Worm (Caenorhabditis elegans) whole organism, L1 larva: ENCODE results near the gene ZK1128.3.

Source experiments
- C04F5.9 ChIP-seq: sonication (generic microtip); optimal IDR thresholded peaks from 2 replicates; lab custom pipeline; 2016; ENCODE audit warnings: missing genetic modification characterization, missing compliant biosample characterization
- F16B12.6 ChIP-seq: fragments of 150-350 bp; optimal IDR thresholded peaks from 2 replicates; lab custom pipeline; 2014; ENCODE audit warnings: missing biosample characterization, missing genetic modification characterization
- Y116A8C.19 ChIP-seq: sonication (generic microtip); optimal IDR thresholded peaks from 2 replicates; lab custom pipeline; 2016; ENCODE audit warnings: missing compliant biosample characterization, missing genetic modification characterization, borderline replicate concordance
- alr-1 ChIP-seq: fragments of 200-800 bp; sonication (Bioruptor generic); optimal IDR thresholded peaks from 2 replicates; lab custom pipeline; 2018; ENCODE audit warnings: borderline replicate concordance, mild to moderate bottlenecking, missing genetic modification characterization, missing compliant biosample characterization
- aly-2 ChIP-seq: fragments of 150-350 bp; optimal IDR thresholded peaks from 2 replicates; lab custom pipeline; 2014; ENCODE audit warnings: missing biosample characterization, missing genetic modification characterization
- ama-1 ChIP-seq: fragments of 150-350 bp; optimal IDR thresholded peaks from 2 replicates; lab custom pipeline; 2014
- blmp-1 ChIP-seq: fragments of 150-350 bp; optimal IDR thresholded peaks from 2 replicates; lab custom pipeline; 2014; ENCODE audit warnings: missing biosample characterization, missing genetic modification characterization
- ceh-63 ChIP-seq: fragments of 200-800 bp; sonication (Bioruptor generic); optimal IDR thresholded peaks from 2 replicates; lab custom pipeline; 2018; ENCODE audit warnings: mild to moderate bottlenecking, missing genetic modification characterization, missing compliant biosample characterization
- ceh-90 ChIP-seq: sonication (generic microtip); optimal IDR thresholded peaks from 2 replicates; lab custom pipeline; 2016; ENCODE audit warnings: missing genetic modification characterization, missing compliant biosample characterization
- ces-1 ChIP-seq: fragments of 150-350 bp; optimal IDR thresholded peaks from 2 replicates; lab custom pipeline; 2014; ENCODE audit warnings: missing biosample characterization, missing genetic modification reagents, missing genetic modification characterization
- dpl-1 ChIP-seq, 3 experiments: fragments of 150-350 bp in 2 of 3; sonication (generic microtip) in 1 of 3; optimal IDR thresholded peaks; 2 replicates each; lab custom pipeline; 2014 to 2017; ENCODE audit warnings: missing biosample characterization in 3 of 3, missing genetic modification characterization in 3 of 3, missing genetic modification reagents in 3 of 3
- dsc-1 ChIP-seq: sonication (generic microtip); optimal IDR thresholded peaks from 2 replicates; lab custom pipeline; 2016; ENCODE audit warnings: mild to moderate bottlenecking, missing genetic modification characterization, missing compliant biosample characterization
- efl-3 ChIP-seq: fragments of 200-800 bp; sonication (Bioruptor generic); optimal IDR thresholded peaks from 2 replicates; lab custom pipeline; 2018; ENCODE audit warnings: mild to moderate bottlenecking, missing genetic modification characterization, missing compliant biosample characterization
- egl-13 ChIP-seq: sonication (generic microtip); optimal IDR thresholded peaks from 2 replicates; lab custom pipeline; 2016; ENCODE audit warnings: missing genotype, missing genetic modification reagents, missing genetic modification characterization, missing compliant biosample characterization
- egl-27 ChIP-seq, 2 experiments: fragments of 150-350 bp in 1 of 2; sonication (generic microtip); optimal IDR thresholded peaks; 3 replicates each; lab custom pipeline; 2017 to 2018; ENCODE audit warnings: missing biosample characterization in 2 of 2, missing genetic modification characterization in 2 of 2, missing genetic modification reagents in 2 of 2
- ets-5 ChIP-seq: fragments of 200-800 bp; sonication (Bioruptor generic); IDR thresholded peaks from 2 replicates; pipeline ENCODE4 v1.3.6; 2022; ENCODE audit warnings: missing genetic modification characterization, missing compliant biosample characterization
- fkh-10 ChIP-seq: sonication (generic microtip); optimal IDR thresholded peaks from 2 replicates; lab custom pipeline; 2017; ENCODE audit warnings: missing biosample characterization, missing genetic modification reagents, missing genetic modification characterization
- fkh-8 ChIP-seq: sonication (generic microtip); optimal IDR thresholded peaks from 2 replicates; lab custom pipeline; 2016; ENCODE audit warnings: mild to moderate bottlenecking, missing genetic modification characterization, missing compliant biosample characterization
- fos-1 ChIP-seq: fragments of 150-350 bp; optimal IDR thresholded peaks from 2 replicates; lab custom pipeline; 2014; ENCODE audit warnings: missing biosample characterization, missing genetic modification characterization
- grh-1 ChIP-seq: fragments of 200-800 bp; sonication (Bioruptor generic); IDR thresholded peaks from 2 replicates; pipeline ENCODE4 v1.3.6; 2022; ENCODE audit warnings: missing genetic modification reagents, missing genetic modification characterization, missing compliant biosample characterization
- hlh-4 ChIP-seq: sonication (generic microtip); optimal IDR thresholded peaks from 2 replicates; lab custom pipeline; 2016; ENCODE audit warnings: mild to moderate bottlenecking, missing genetic modification characterization, missing compliant biosample characterization
- hpl-2 ChIP-seq: fragments of 150-350 bp; optimal IDR thresholded peaks from 2 replicates; lab custom pipeline; 2014; ENCODE audit warnings: missing biosample characterization, missing genetic modification reagents, missing genetic modification characterization
- irx-1 ChIP-seq: sonication (generic microtip); optimal IDR thresholded peaks from 2 replicates; lab custom pipeline; 2016; ENCODE audit warnings: missing genetic modification characterization, missing compliant biosample characterization
- isw-1 ChIP-seq: fragments of 200-800 bp; sonication (Bioruptor generic); IDR thresholded peaks from 2 replicates; pipeline ENCODE4 v1.3.6; 2022; ENCODE audit warnings: missing genetic modification characterization, missing compliant biosample characterization
- lin-13 ChIP-seq: fragments of 150-350 bp; optimal IDR thresholded peaks from 2 replicates; lab custom pipeline; 2014; ENCODE audit warnings: missing biosample characterization, missing genetic modification reagents, missing genetic modification characterization
- lin-15B ChIP-seq: fragments of 150-350 bp; sonication (generic microtip); optimal IDR thresholded peaks from 3 replicates; lab custom pipeline; 2014; ENCODE audit warnings: missing biosample characterization, missing genetic modification characterization
- lin-35 ChIP-seq, 2 experiments: fragments of 150-350 bp; optimal IDR thresholded peaks; 2 replicates each; lab custom pipeline; 2014; ENCODE audit warnings: missing biosample characterization in 2 of 2, missing genetic modification characterization in 2 of 2, missing genetic modification reagents in 2 of 2
- lin-39 ChIP-seq: fragments of 150-350 bp; optimal IDR thresholded peaks from 2 replicates; lab custom pipeline; 2014; ENCODE audit warnings: missing biosample characterization, missing genetic modification reagents, missing genetic modification characterization
- lir-3 ChIP-seq: sonication (generic microtip); optimal IDR thresholded peaks from 2 replicates; lab custom pipeline; 2016; ENCODE audit warnings: mild to moderate bottlenecking, missing genetic modification characterization, moderate library complexity, missing compliant biosample characterization; ENCODE audit not compliant: poor library complexity
- mab-9 ChIP-seq: fragments of 200-800 bp; sonication (Bioruptor generic); IDR thresholded peaks from 2 replicates; pipeline ENCODE4 v1.3.6; 2022; ENCODE audit warnings: missing genetic modification reagents, missing genetic modification characterization, missing compliant biosample characterization
- mdl-1 ChIP-seq, 2 experiments: fragments of 150-350 bp; optimal IDR thresholded peaks; 2 replicates each; lab custom pipeline; 2014 to 2017; ENCODE audit warnings: missing biosample characterization in 2 of 2, missing genetic modification characterization in 2 of 2, inconsistent platforms in 1 of 2
- mep-1 ChIP-seq: fragments of 150-350 bp; optimal IDR thresholded peaks from 2 replicates; lab custom pipeline; 2014; ENCODE audit warnings: missing biosample characterization, missing genetic modification characterization
- nhr-11 ChIP-seq: fragments of 150-350 bp; optimal IDR thresholded peaks from 2 replicates; lab custom pipeline; 2014; ENCODE audit warnings: missing biosample characterization, missing genetic modification characterization
- nhr-12 ChIP-seq: sonication (generic microtip); optimal IDR thresholded peaks from 2 replicates; lab custom pipeline; 2017; ENCODE audit warnings: missing biosample characterization, missing genetic modification characterization
- nhr-47 ChIP-seq: sonication (generic microtip); optimal IDR thresholded peaks from 2 replicates; lab custom pipeline; 2016; ENCODE audit warnings: mild to moderate bottlenecking, missing genetic modification characterization, moderate library complexity, missing compliant biosample characterization
- nhr-76 ChIP-seq: sonication (generic microtip); optimal IDR thresholded peaks from 2 replicates; lab custom pipeline; 2017; ENCODE audit warnings: missing biosample characterization, missing genetic modification characterization
- nhr-77 ChIP-seq: fragments of 150-350 bp; optimal IDR thresholded peaks from 2 replicates; lab custom pipeline; 2014; ENCODE audit warnings: missing biosample characterization, missing genetic modification characterization
- nhr-84 ChIP-seq: sonication (generic microtip); optimal IDR thresholded peaks from 2 replicates; lab custom pipeline; 2017; ENCODE audit warnings: missing biosample characterization, missing genetic modification characterization
- nhr-85 ChIP-seq: sonication (generic microtip); peaks from one replicate; lab custom pipeline; 2016; ENCODE audit warnings: missing genetic modification characterization, inconsistent platforms, missing compliant biosample characterization
- pag-3 ChIP-seq: sonication (generic microtip); optimal IDR thresholded peaks from 2 replicates; lab custom pipeline; 2017; ENCODE audit warnings: missing genetic modification characterization, mild to moderate bottlenecking, missing compliant biosample characterization, antibody characterized with exemption, borderline replicate concordance; ENCODE audit not compliant: insufficient read depth
- pax-3 ChIP-seq: fragments of 200-800 bp; sonication (Bioruptor generic); optimal IDR thresholded peaks from 2 replicates; lab custom pipeline; 2018; ENCODE audit warnings: mild to moderate bottlenecking, missing genetic modification characterization, moderate library complexity, missing compliant biosample characterization
- skn-1 ChIP-seq: fragments of 150-350 bp; optimal IDR thresholded peaks from 2 replicates; lab custom pipeline; 2014; ENCODE audit warnings: missing biosample characterization, missing genetic modification characterization
- snpc-4 ChIP-seq: fragments of 150-350 bp; optimal IDR thresholded peaks from 2 replicates; lab custom pipeline; 2014; ENCODE audit warnings: missing biosample characterization, missing genetic modification characterization
- snu-23 ChIP-seq: sonication (generic microtip); optimal IDR thresholded peaks from 2 replicates; lab custom pipeline; 2016; ENCODE audit warnings: missing genetic modification characterization, missing compliant biosample characterization
- swsn-7 ChIP-seq: sonication (generic microtip); optimal IDR thresholded peaks from 2 replicates; lab custom pipeline; 2016; ENCODE audit warnings: missing genetic modification characterization, missing compliant biosample characterization
- tbx-2 ChIP-seq: sonication (generic microtip); optimal IDR thresholded peaks from 2 replicates; lab custom pipeline; 2016; ENCODE audit warnings: missing genetic modification characterization, missing compliant biosample characterization
- tlp-1 ChIP-seq: fragments of 150-350 bp; optimal IDR thresholded peaks from 2 replicates; lab custom pipeline; 2014; ENCODE audit warnings: missing biosample characterization, missing genetic modification characterization
- unc-130 ChIP-seq: fragments of 150-350 bp; optimal IDR thresholded peaks from 2 replicates; lab custom pipeline; 2017; ENCODE audit warnings: missing biosample characterization, missing genetic modification characterization, inconsistent platforms
- xbp-1 ChIP-seq: sonication (generic microtip); optimal IDR thresholded peaks from 2 replicates; lab custom pipeline; 2016; ENCODE audit warnings: missing genetic modification characterization, missing compliant biosample characterization
- zag-1 ChIP-seq: fragments of 150-350 bp; optimal IDR thresholded peaks from 2 replicates; lab custom pipeline; 2014; ENCODE audit warnings: missing biosample characterization, missing genetic modification characterization
- zip-4 ChIP-seq: fragments of 200-800 bp; sonication (Bioruptor generic); optimal IDR thresholded peaks from 2 replicates; lab custom pipeline; 2018; ENCODE audit warnings: mild to moderate bottlenecking, missing genetic modification characterization, moderate library complexity, missing compliant biosample characterization
- ztf-11 ChIP-seq, 2 experiments: sonication (generic microtip); optimal IDR thresholded peaks; 2 replicates each; lab custom pipeline; 2016 to 2017; ENCODE audit warnings: missing genetic modification characterization in 2 of 2, missing biosample characterization in 1 of 2, missing compliant biosample characterization in 1 of 2
- ztf-4 ChIP-seq: fragments of 150-350 bp; optimal IDR thresholded peaks from 2 replicates; lab custom pipeline; 2014; ENCODE audit warnings: missing biosample characterization, missing genetic modification characterization

ZK1128.3 gene

DNA sequence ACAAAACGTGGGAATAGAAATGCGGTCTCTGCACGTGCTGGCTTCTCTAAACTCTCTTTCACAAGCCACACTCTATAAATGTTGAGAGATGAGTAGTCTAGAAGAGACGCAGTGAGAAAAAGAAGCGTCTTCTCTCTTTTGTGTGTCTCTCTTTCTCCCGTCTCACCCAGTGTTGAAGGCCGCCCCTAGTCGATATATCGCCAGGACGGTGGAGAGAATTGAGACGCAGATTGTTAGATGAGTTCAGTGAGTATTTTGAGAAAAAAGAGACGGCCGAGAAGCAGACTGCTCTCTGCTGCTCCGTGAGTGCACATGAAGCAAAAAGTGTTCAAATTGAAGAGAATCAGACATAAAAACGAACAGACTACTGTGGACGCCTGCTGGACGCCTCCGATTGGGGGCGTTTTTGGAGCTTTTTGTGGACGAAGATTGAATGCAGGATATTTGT, 22.2 kb downstream of the ZK1128.3 start (continued):
- TF ChIP-seq grh-1 (GFP tag; lab: Robert Waterston, UW) (peak; percentile 60), Y116A8C.19 (tag; lab: Kevin White, UChicago) (no peak), unc-130 (peak; percentile 25), lin-13 (peak; percentile 85), egl-13 (tag; lab: Kevin White, UChicago) (peak; percentile 76), hpl-2 (GFP tag; lab: Kevin White, UChicago) (no peak), ets-5 (no peak), tbx-2 (tag; lab: Kevin White, UChicago) (peak; percentile 94), zag-1 (peak; percentile 28), ces-1 (no peak), tlp-1 (tag; lab: Kevin White, UChicago) (no peak), swsn-7 (peak; percentile 93), fos-1 (tag; lab: Kevin White, UChicago) (peak; percentile 85), nhr-85 (tag; lab: Kevin White, UChicago) (peak; percentile 93), fkh-10 (GFP tag; lab: Kevin White, UChicago) (peak; percentile 64), ceh-90 (tag; lab: Kevin White, UChicago) (no peak), hlh-4 (tag; lab: Kevin White, UChicago) (no peak), lin-35 (GFP tag; optimal IDR thresholded peaks at IDR 0.05; lab: Kevin White, UChicago) (peak; percentile 80), blmp-1 (tag; lab: Kevin White, UChicago) (peak; percentile 66), mdl-1 (tag; optimal IDR thresholded peaks at IDR 0.05; lab: Kevin White, UChicago) (peak; percentile 88 to 97), lin-15B (peak; percentile 35), ztf-4 (peak; percentile 54), ztf-11 (tag; optimal IDR thresholded peaks at IDR 0.05; lab: Kevin White, UChicago) (peak in 1 of 2 experiments; percentile 54), efl-3 (GFP tag; lab: Kevin White, UChicago) (no peak), xbp-1 (tag; lab: Kevin White, UChicago) (peak; percentile 80), snu-23 (GFP tag; lab: Kevin White, UChicago) (peak; percentile 95), nhr-76 (no peak), nhr-12 (tag; lab: Kevin White, UChicago) (no peak), mab-9 (GFP tag; lab: Robert Waterston, UW) (peak; percentile 50; the same call in 1 of the 2 replicates), pag-3 (tag; lab: Kevin White, UChicago) (no peak), nhr-47 (peak; percentile 94), snpc-4 (peak; percentile 77), zip-4 (peak; percentile 24), egl-27 (tag; optimal IDR thresholded peaks at IDR 0.05; lab: Kevin White, UChicago) (peak; percentile 65 to 85), C04F5.9 (tag; lab: Kevin White, UChicago) (no peak), isw-1 (peak; percentile 75), skn-1 (tag; lab: Kevin White, UChicago) (peak; percentile 57), alr-1 (tag; lab: Kevin White, UChicago) (no peak), dpl-1 (GFP tag; optimal IDR thresholded peaks at IDR 0.05; lab: Kevin White, UChicago) (peak; percentile 73 to 76 (median 73)), nhr-11 (peak; percentile 87), ceh-63 (GFP tag; lab: Kevin White, UChicago) (no peak), dsc-1 (tag; lab: Kevin White, UChicago) (peak; percentile 92), aly-2 (tag; lab: Kevin White, UChicago) (peak; percentile 78), irx-1 (tag; lab: Kevin White, UChicago) (peak; percentile 79), mep-1 (tag; lab: Kevin White, UChicago) (peak; percentile 83), ama-1 (lab: Kevin White, UChicago) (peak; percentile 53), nhr-84 (no peak), pax-3 (tag; lab: Kevin White, UChicago) (peak; percentile 53), lir-3 (peak; percentile 80), fkh-8 (tag; lab: Kevin White, UChicago) (peak; percentile 91), F16B12.6 (tag; lab: Kevin White, UChicago) (peak; percentile 65), lin-39 (tag; lab: Kevin White, UChicago) (peak; percentile 71), nhr-77 (tag; lab: Kevin White, UChicago) (peak; percentile 90)
